Fruit fly (Drosophila melanogaster) whole organism, embryonic: ENCODE results near the gene Mfe2.

Experiments used
- Bdp1 ChIP-seq: fragments of 200-800 bp; sonication (Bioruptor generic); optimal IDR thresholded peaks from 3 replicates; lab custom pipeline; 2016; ENCODE audit warnings: missing biosample characterization, missing genetic modification characterization
- CG11247 ChIP-seq: fragments of 200-800 bp; sonication (Bioruptor generic); IDR thresholded peaks from 2 replicates; pipeline ENCODE4 v1.3.6; 2022; ENCODE audit warnings: missing biosample characterization, missing genetic modification characterization
- CG12219 ChIP-seq: fragments of 200-800 bp; sonication (Bioruptor generic); optimal IDR thresholded peaks from 3 replicates; lab custom pipeline; 2018; ENCODE audit warnings: missing biosample characterization, mild to moderate bottlenecking, missing genetic modification characterization
- CG12942 ChIP-seq: fragments of 200-800 bp; sonication (Bioruptor generic); optimal IDR thresholded peaks from 3 replicates; lab custom pipeline; 2016; ENCODE audit warnings: missing biosample characterization, missing genetic modification characterization
- CG13424 ChIP-seq: fragments of 200-800 bp; sonication (Bioruptor generic); optimal IDR thresholded peaks from 2 replicates; lab custom pipeline; 2019; ENCODE audit warnings: missing biosample characterization, mild to moderate bottlenecking, missing genetic modification characterization, moderate library complexity
- CG15514 ChIP-seq: fragments of 200-800 bp; sonication (Bioruptor generic); optimal IDR thresholded peaks from 3 replicates; lab custom pipeline; 2017; ENCODE audit warnings: missing biosample characterization, missing genetic modification characterization, mild to moderate bottlenecking, moderate library complexity, missing genetic modification reagents
- CG15601 ChIP-seq: fragments of 200-800 bp; sonication (Bioruptor generic); optimal IDR thresholded peaks from 3 replicates; lab custom pipeline; 2019; ENCODE audit warnings: missing biosample characterization, mild to moderate bottlenecking, missing genetic modification characterization, moderate library complexity
- CG1602 ChIP-seq: fragments of 200-800 bp; sonication (Bioruptor generic); optimal IDR thresholded peaks from 3 replicates; lab custom pipeline; 2016; ENCODE audit warnings: missing biosample characterization, missing genetic modification characterization
- CG17186 ChIP-seq: fragments of 200-800 bp; sonication (Bioruptor generic); optimal IDR thresholded peaks from 3 replicates; lab custom pipeline; 2017; ENCODE audit warnings: missing biosample characterization, missing genetic modification reagents, missing genetic modification characterization
- CG18262 ChIP-seq: fragments of 200-800 bp; optimal IDR thresholded peaks from 3 replicates; lab custom pipeline; 2019; ENCODE audit warnings: missing biosample characterization, mild to moderate bottlenecking, missing genetic modification characterization, moderate library complexity
- CG18476 ChIP-seq: fragments of 200-800 bp; sonication (Bioruptor generic); optimal IDR thresholded peaks from 2 replicates; lab custom pipeline; 2016; ENCODE audit warnings: missing biosample characterization, mild to moderate bottlenecking, missing genetic modification characterization
- CG31388 ChIP-seq: fragments of 200-800 bp; sonication (Bioruptor generic); optimal IDR thresholded peaks from 2 replicates; lab custom pipeline; 2016; ENCODE audit warnings: missing biosample characterization, missing genetic modification characterization
- CG32772 ChIP-seq: fragments of 200-800 bp; sonication (Bioruptor generic); IDR thresholded peaks from 2 replicates; pipeline ENCODE4 v1.3.6; 2022; ENCODE audit warnings: missing biosample characterization, missing genetic modification characterization
- CG3847 ChIP-seq: fragments of 200-800 bp; sonication (Bioruptor generic); IDR thresholded peaks from 2 replicates; pipeline ENCODE4 v1.3.6; 2022; ENCODE audit warnings: missing biosample characterization, missing genetic modification characterization
- CG4360 ChIP-seq: fragments of 200-800 bp; sonication (Bioruptor generic); IDR thresholded peaks from 2 replicates; pipeline ENCODE4 v1.3.6; 2022; ENCODE audit warnings: missing biosample characterization, missing genetic modification characterization
- CG4854 ChIP-seq: fragments of 200-800 bp; sonication (Bioruptor generic); optimal IDR thresholded peaks from 2 replicates; lab custom pipeline; 2016; ENCODE audit warnings: missing biosample characterization, missing genetic modification characterization, inconsistent platforms
- CG6272 ChIP-seq: fragments of 200-800 bp; sonication (Bioruptor generic); IDR thresholded peaks from 2 replicates; pipeline ENCODE4 v1.3.6; 2022; ENCODE audit warnings: missing biosample characterization, missing genetic modification characterization
- CG6683 ChIP-seq: fragments of 200-800 bp; sonication (Bioruptor generic); optimal IDR thresholded peaks from 2 replicates; lab custom pipeline; 2017; ENCODE audit warnings: missing biosample characterization, mild to moderate bottlenecking, missing genetic modification characterization, missing genetic modification reagents
- CG7745 ChIP-seq: fragments of 200-800 bp; sonication (Bioruptor generic); optimal IDR thresholded peaks from 2 replicates; lab custom pipeline; 2018; ENCODE audit warnings: missing biosample characterization, mild to moderate bottlenecking, missing genetic modification characterization, moderate library complexity
- CG8388 ChIP-seq: fragments of 200-800 bp; sonication (Bioruptor generic); optimal IDR thresholded peaks from 2 replicates; lab custom pipeline; 2019; ENCODE audit warnings: missing biosample characterization, mild to moderate bottlenecking, missing genetic modification characterization, moderate library complexity
- CG8765 ChIP-seq: fragments of 200-800 bp; sonication (Bioruptor generic); IDR thresholded peaks from 2 replicates; pipeline ENCODE4 v1.3.6; 2022; ENCODE audit warnings: missing biosample characterization, missing genetic modification characterization
- CG8924 ChIP-seq: fragments of 200-800 bp; optimal IDR thresholded peaks from 3 replicates; lab custom pipeline; 2019; ENCODE audit warnings: missing biosample characterization, mild to moderate bottlenecking, missing genetic modification characterization, moderate library complexity
- CG9609 ChIP-seq: fragments of 200-800 bp; sonication (Bioruptor generic); optimal IDR thresholded peaks from 3 replicates; lab custom pipeline; 2016; ENCODE audit warnings: missing biosample characterization, missing genetic modification characterization
- CG9817 ChIP-seq: fragments of 200-800 bp; sonication (Bioruptor generic); optimal IDR thresholded peaks from 2 replicates; lab custom pipeline; 2018; ENCODE audit warnings: missing biosample characterization, mild to moderate bottlenecking, missing genetic modification characterization, moderate library complexity
- Camta ChIP-seq: fragments of 200-800 bp; sonication (Bioruptor generic); optimal IDR thresholded peaks from 2 replicates; lab custom pipeline; 2016; ENCODE audit warnings: missing biosample characterization, missing genetic modification characterization
- CrebB ChIP-seq: fragments of 200-800 bp; sonication (Bioruptor generic); optimal IDR thresholded peaks from 3 replicates; lab custom pipeline; 2018; ENCODE audit warnings: missing biosample characterization, mild to moderate bottlenecking, missing genetic modification characterization
- Dad ChIP-seq: fragments of 200-800 bp; sonication (Bioruptor generic); optimal IDR thresholded peaks from 3 replicates; lab custom pipeline; 2016; ENCODE audit warnings: missing biosample characterization, missing genetic modification characterization
- Elba2 ChIP-seq: fragments of 200-800 bp; sonication (Bioruptor generic); optimal IDR thresholded peaks from 3 replicates; lab custom pipeline; 2016; ENCODE audit warnings: missing biosample characterization, missing genetic modification characterization
- Hand ChIP-seq: fragments of 200-800 bp; sonication (Bioruptor generic); optimal IDR thresholded peaks from 2 replicates; lab custom pipeline; 2017; ENCODE audit warnings: mild to moderate bottlenecking, missing biosample characterization, missing genetic modification reagents, missing genetic modification characterization
- Lhr ChIP-seq: fragments of 200-800 bp; sonication (Bioruptor generic); optimal IDR thresholded peaks from 3 replicates; lab custom pipeline; 2017; ENCODE audit warnings: mild to moderate bottlenecking, missing biosample characterization, missing genetic modification reagents, missing genetic modification characterization
- Lim3 ChIP-seq: fragments of 200-800 bp; sonication (Bioruptor generic); IDR thresholded peaks from 2 replicates; pipeline ENCODE4 v1.3.6; 2022; ENCODE audit warnings: missing biosample characterization, missing genetic modification characterization
- Max ChIP-seq: fragments of 200-800 bp; sonication (Bioruptor generic); optimal IDR thresholded peaks from 2 replicates; lab custom pipeline; 2016; ENCODE audit warnings: missing biosample characterization, mild to moderate bottlenecking, missing genetic modification characterization
- NC2β ChIP-seq: fragments of 200-800 bp; sonication (Bioruptor generic); optimal IDR thresholded peaks from 2 replicates; lab custom pipeline; 2016; ENCODE audit warnings: missing biosample characterization, missing genetic modification characterization
- Nf-YB ChIP-seq: fragments of 200-800 bp; sonication (Bioruptor generic); optimal IDR thresholded peaks from 3 replicates; lab custom pipeline; 2019; ENCODE audit warnings: missing biosample characterization, mild to moderate bottlenecking, missing genetic modification characterization, moderate library complexity
- Nf-YC ChIP-seq: fragments of 200-800 bp; optimal IDR thresholded peaks from 3 replicates; lab custom pipeline; 2019; ENCODE audit warnings: missing biosample characterization, mild to moderate bottlenecking, missing genetic modification characterization, moderate library complexity
- Oaz ChIP-seq: fragments of 200-800 bp; sonication (Bioruptor generic); IDR thresholded peaks from 2 replicates; pipeline ENCODE4 v1.3.6; 2022; ENCODE audit warnings: missing biosample characterization, missing genetic modification characterization
- Poxn ChIP-seq: fragments of 200-800 bp; sonication (Bioruptor generic); IDR thresholded peaks from 2 replicates; pipeline ENCODE4 v1.3.6; 2022; ENCODE audit warnings: missing biosample characterization, missing genetic modification characterization
- Rx ChIP-seq: fragments of 200-800 bp; sonication (Bioruptor generic); IDR thresholded peaks from 2 replicates; pipeline ENCODE4 v1.3.6; 2022; ENCODE audit warnings: missing biosample characterization, missing genetic modification characterization
- Six4 ChIP-seq: fragments of 200-800 bp; sonication (Bioruptor generic); optimal IDR thresholded peaks from 2 replicates; lab custom pipeline; 2016; ENCODE audit warnings: missing biosample characterization, missing genetic modification characterization
- Xbp1 ChIP-seq: fragments of 200-800 bp; sonication (Bioruptor generic); optimal IDR thresholded peaks from 3 replicates; lab custom pipeline; 2016; ENCODE audit warnings: missing biosample characterization, mild to moderate bottlenecking, missing genetic modification characterization
- crp ChIP-seq, 2 experiments: fragments of 200-800 bp; sonication (Bioruptor generic); optimal IDR thresholded peaks; 2 replicates in 1 of 2; 3 replicates in 1 of 2; lab custom pipeline; 2017; ENCODE audit warnings: missing biosample characterization in 2 of 2, missing genetic modification characterization in 2 of 2, mild to moderate bottlenecking in 1 of 2, moderate library complexity in 1 of 2
- disco-r ChIP-seq: fragments of 200-800 bp; sonication (Bioruptor generic); optimal IDR thresholded peaks from 2 replicates; lab custom pipeline; 2016; ENCODE audit warnings: missing biosample characterization, missing genetic modification characterization
- fd102C ChIP-seq: fragments of 200-800 bp; sonication (Bioruptor generic); optimal IDR thresholded peaks from 2 replicates; lab custom pipeline; 2018; ENCODE audit warnings: missing biosample characterization, mild to moderate bottlenecking, missing genetic modification characterization, moderate library complexity
- insv ChIP-seq, 2 experiments: fragments of 200-800 bp; sonication (Bioruptor generic); optimal IDR thresholded peaks; 3 replicates each; lab custom pipeline; 2016 to 2018; ENCODE audit warnings: missing biosample characterization in 2 of 2, missing genetic modification characterization in 2 of 2
- lilli ChIP-seq: fragments of 200-800 bp; sonication (Bioruptor generic); optimal IDR thresholded peaks from 3 replicates; lab custom pipeline; 2016; ENCODE audit warnings: missing biosample characterization, missing genetic modification characterization
- nmo ChIP-seq: fragments of 200-800 bp; sonication (Bioruptor generic); optimal IDR thresholded peaks from 2 replicates; lab custom pipeline; 2018; ENCODE audit warnings: missing biosample characterization, mild to moderate bottlenecking, missing genetic modification characterization, moderate library complexity
- prd ChIP-seq, 3 experiments: fragments of >200 bp in 2 of 3; fragments of 200-800 bp in 1 of 3; sonication (Bioruptor generic) in 1 of 3; optimal IDR thresholded peaks in 2 of 3; IDR thresholded peaks in 1 of 3; 2 replicates in 2 of 3; 3 replicates in 1 of 3; pipeline versions ENCODE4 v1.3.6 to Lab custom; 2017 to 2022; ENCODE audit warnings: missing biosample characterization in 1 of 3, missing genetic modification characterization in 1 of 3
- salm ChIP-seq: fragments of 200-800 bp; sonication (Bioruptor generic); optimal IDR thresholded peaks from 2 replicates; lab custom pipeline; 2018; ENCODE audit warnings: missing biosample characterization, mild to moderate bottlenecking, missing genetic modification characterization
- stc ChIP-seq: fragments of 200-800 bp; sonication (Bioruptor generic); IDR thresholded peaks from 2 replicates; pipeline ENCODE4 v1.3.6; 2022; ENCODE audit warnings: missing biosample characterization, missing genetic modification characterization
- zfh1 ChIP-seq: fragments of 200-800 bp; sonication (Bioruptor generic); IDR thresholded peaks from 3 replicates; pipeline ENCODE4 v1.3.6; 2022; ENCODE audit warnings: missing biosample characterization, missing genetic modification characterization

Gene Mfe2

dm6 chrX:16318858-16319557 is 48.3 kb downstream of the Mfe2 start (continued):
- TF ChIP-seq CG4360 (GFP tag; lab: Robert Waterston, UW) (no peak), CG18476 (GFP tag; lab: Kevin White, UChicago) (no peak), insv (GFP tag; optimal IDR thresholded peaks at IDR 0.05; lab: Kevin White, UChicago) (peak in 1 of 2 experiments; percentile 83), Hand (GFP tag; lab: Kevin White, UChicago) (no peak), Rx (no peak), stc (GFP tag; lab: Robert Waterston, UW) (no peak), Nf-YC (tag; lab: Kevin White, UChicago) (peak; percentile 45), CG15514 (GFP tag; lab: Kevin White, UChicago) (peak; percentile 47), Camta (GFP tag; lab: Kevin White, UChicago) (no peak), CG12219 (no peak), crp (GFP tag; optimal IDR thresholded peaks at IDR 0.05; lab: Kevin White, UChicago) (no peak), CG32772 (no peak), Nf-YB (GFP tag; lab: Kevin White, UChicago) (no peak), lilli (GFP tag; lab: Kevin White, UChicago) (no peak), CG9609 (GFP tag; lab: Kevin White, UChicago) (no peak), CG18262 (tag; lab: Kevin White, UChicago) (no peak), CrebB (tag; lab: Kevin White, UChicago) (no peak), zfh1 (no peak), Six4 (GFP tag; lab: Kevin White, UChicago) (no peak), fd102C (GFP tag; lab: Kevin White, UChicago) (no peak), CG12942 (no peak), CG13424 (no peak), CG1602 (GFP tag; lab: Kevin White, UChicago) (no peak), CG7745 (no peak), Poxn (GFP tag; lab: Robert Waterston, UW) (no peak), salm (tag; lab: Kevin White, UChicago) (no peak), Elba2 (GFP tag; lab: Kevin White, UChicago) (peak; percentile 75), CG11247 (no peak), CG15601 (tag; lab: Kevin White, UChicago) (no peak), CG31388 (no peak), Xbp1 (GFP tag; lab: Kevin White, UChicago) (no peak), CG8388 (GFP tag; lab: Kevin White, UChicago) (no peak), CG4854 (no peak), CG3847 (no peak), prd (optimal IDR thresholded peaks at IDR 0.05; lab: Kevin White, UChicago) (no peak), prd (GFP tag; IDR thresholded peaks at IDR 0.05; lab: Robert Waterston, UW) (no peak), nmo (GFP tag; lab: Kevin White, UChicago) (peak; percentile 34), disco-r (GFP tag; lab: Kevin White, UChicago) (no peak), Max (GFP tag; lab: Kevin White, UChicago) (no peak), CG8765 (GFP tag; lab: Robert Waterston, UW) (no peak), NC2β (GFP tag; lab: Kevin White, UChicago) (no peak), CG8924 (tag; lab: Kevin White, UChicago) (peak; percentile 9), Lim3 (GFP tag; lab: Robert Waterston, UW) (no peak), Dad (GFP tag; lab: Kevin White, UChicago) (no peak), CG6683 (GFP tag; lab: Kevin White, UChicago) (no peak), Bdp1 (no peak), CG17186 (GFP tag; lab: Kevin White, UChicago) (no peak), Lhr (no peak), Oaz (no peak), CG9817 (no peak), CG6272 (GFP tag; lab: Robert Waterston, UW) (no peak)
